Worm (Caenorhabditis elegans): ENCODE measurements around the gene lgc-30.

DNA sequence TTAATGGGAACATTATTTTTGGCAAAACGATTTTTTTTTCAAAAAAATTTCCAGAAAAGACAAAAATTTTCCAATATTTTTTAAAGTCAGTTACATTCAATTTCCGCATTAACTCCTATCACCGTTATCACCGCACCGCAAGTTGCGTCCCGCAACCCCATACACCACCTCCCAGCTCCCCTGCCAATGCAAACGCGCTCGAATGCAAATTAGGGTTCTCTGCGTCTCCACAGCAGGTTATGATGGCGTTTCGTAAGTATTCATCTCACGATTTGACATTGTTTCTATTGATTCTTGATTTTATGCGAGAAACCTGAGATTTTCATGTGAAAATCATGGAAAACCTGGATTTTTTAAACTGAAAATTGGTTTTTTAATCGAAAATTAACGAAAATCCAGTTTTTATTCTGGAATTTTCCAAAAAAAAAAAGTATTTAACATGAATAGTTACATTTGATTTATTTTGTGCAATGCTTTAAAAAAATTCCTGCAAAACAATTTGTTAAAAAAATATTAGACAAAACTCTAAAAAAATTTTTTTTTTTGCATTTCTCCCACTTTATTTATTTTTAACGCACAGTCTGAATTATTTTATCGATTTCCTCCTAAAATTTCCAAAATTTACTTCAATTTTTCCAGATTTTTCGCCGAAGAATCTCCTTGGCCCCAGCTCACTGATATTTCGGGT is 39.8 kb upstream of the lgc-30 start, which contains the start of gene mak-2:
- peak; percentile 61; the same call in 1 of the 2 replicates for TF ChIP-seq flt-1 (GFP tag; IDR thresholded peaks at IDR 0.05)
- TF ChIP-seq klf-2 (GFP tag; conservative IDR thresholded peaks at IDR 0.05): no peak
- TF ChIP-seq cog-1 (tag; optimal IDR thresholded peaks at IDR 0.05): peak; percentile 58
- no peak for TF ChIP-seq T22C8.4 (GFP tag; IDR thresholded peaks at IDR 0.05)
- 0 out of 2 replicates have a peak, but pooled peaks have one; percentile 43 for TF ChIP-seq ztf-23 (GFP tag; IDR thresholded peaks at IDR 0.05)
- no peak for TF ChIP-seq ref-1 (GFP tag; conservative IDR thresholded peaks at IDR 0.05)
